Worm (Caenorhabditis elegans) whole organism, L4 larva: ENCODE results near the gene F15H10.5.

Experiments used
- Y105C5A.15 ChIP-seq: fragments of 200-800 bp; sonication (Bioruptor generic); IDR thresholded peaks from 2 replicates; pipeline ENCODE4 v1.3.6; 2022; ENCODE audit warnings: missing genetic modification characterization, missing compliant biosample characterization
- aha-1 ChIP-seq: fragments of 150-350 bp; peaks from one replicate; lab custom pipeline; 2014; ENCODE audit warnings: missing biosample characterization, missing genetic modification characterization
- aly-2 ChIP-seq: sonication (generic microtip); optimal IDR thresholded peaks from 2 replicates; lab custom pipeline; 2018; ENCODE audit warnings: missing biosample characterization, missing genetic modification characterization
- dmd-6 ChIP-seq: fragments of 200-800 bp; sonication (Bioruptor generic); IDR thresholded peaks from 2 replicates; pipeline ENCODE4 v1.3.6; 2022; ENCODE audit warnings: missing genetic modification reagents, missing genetic modification characterization, missing compliant biosample characterization
- dve-1 ChIP-seq: sonication (generic microtip); optimal IDR thresholded peaks from 2 replicates; lab custom pipeline; 2017; ENCODE audit warnings: antibody characterized with exemption, mild to moderate bottlenecking, missing genetic modification characterization, missing compliant biosample characterization; ENCODE audit not compliant: insufficient read depth
- lin-1 ChIP-seq: fragments of 200-800 bp; sonication (Bioruptor generic); IDR thresholded peaks from 2 replicates; pipeline ENCODE4 v1.3.6; 2022; ENCODE audit warnings: missing genetic modification reagents, missing genetic modification characterization, missing compliant biosample characterization
- nhr-10 ChIP-seq: fragments of 150-350 bp; optimal IDR thresholded peaks from 2 replicates; lab custom pipeline; 2014; ENCODE audit warnings: missing biosample characterization, missing genetic modification characterization
- nhr-77 ChIP-seq: fragments of 150-350 bp; optimal IDR thresholded peaks from 2 replicates; lab custom pipeline; 2014; ENCODE audit warnings: missing biosample characterization, missing genetic modification characterization
- php-3 ChIP-seq: fragments of 200-800 bp; sonication (Bioruptor generic); IDR thresholded peaks from 2 replicates; pipeline ENCODE4 v1.3.6; 2022; ENCODE audit warnings: missing genetic modification reagents, missing genetic modification characterization, missing compliant biosample characterization
- skn-1 ChIP-seq: fragments of 150-350 bp; optimal IDR thresholded peaks from 2 replicates; lab custom pipeline; 2014; ENCODE audit warnings: missing biosample characterization, missing genetic modification characterization
- snpc-4 ChIP-seq: fragments of 150-350 bp; optimal IDR thresholded peaks from 2 replicates; lab custom pipeline; 2014; ENCODE audit warnings: missing biosample characterization, missing genetic modification characterization

ce11 chrV:10368256-10368655 lies 50.6 kb downstream of the F15H10.5 start, which contains the start of gene sri-20:
- TF ChIP-seq aly-2: no peak
- TF ChIP-seq aha-1 (tag; lab: Kevin White, UChicago): no peak
- no peak for TF ChIP-seq dve-1 (tag; lab: Kevin White, UChicago)
- no peak for TF ChIP-seq nhr-10
- TF ChIP-seq snpc-4: no peak
- no peak for TF ChIP-seq dmd-6
- no peak for TF ChIP-seq nhr-77
- no peak for TF ChIP-seq skn-1 (tag; lab: Kevin White, UChicago)
- no peak for TF ChIP-seq Y105C5A.15
- TF ChIP-seq lin-1: no peak
- no peak for TF ChIP-seq php-3 (GFP tag; lab: Robert Waterston, UW)
